Fruit fly (Drosophila melanogaster) whole organism, embryonic: Measurements from ENCODE around the gene Cad89D.
A peak's percentile ranks its signal among the peaks of the same experiment; 100 is the strongest.

Source experiments
- Atf3 ChIP-seq: fragments of 200-800 bp; sonication (Bioruptor generic); optimal IDR thresholded peaks from 3 replicates; lab custom pipeline; 2016; ENCODE audit warnings: missing biosample characterization, missing genetic modification characterization
- CG12659 ChIP-seq: fragments of 200-800 bp; sonication (Bioruptor generic); optimal IDR thresholded peaks from 3 replicates; lab custom pipeline; 2017; ENCODE audit warnings: mild to moderate bottlenecking, missing biosample characterization, missing genetic modification reagents, missing genetic modification characterization
- CG14710 ChIP-seq: fragments of 200-800 bp; sonication (Bioruptor generic); optimal IDR thresholded peaks from 3 replicates; lab custom pipeline; 2019; ENCODE audit warnings: missing biosample characterization, mild to moderate bottlenecking, missing genetic modification characterization, moderate library complexity
- CG14860 ChIP-seq: fragments of 200-800 bp; sonication (Bioruptor generic); IDR thresholded peaks from 3 replicates; pipeline ENCODE4 v1.3.6; 2022; ENCODE audit warnings: missing biosample characterization, missing genetic modification characterization; ENCODE audit not compliant: partially characterized antibody
- CG15514 ChIP-seq: fragments of 200-800 bp; sonication (Bioruptor generic); optimal IDR thresholded peaks from 3 replicates; lab custom pipeline; 2017; ENCODE audit warnings: missing biosample characterization, missing genetic modification characterization, mild to moderate bottlenecking, moderate library complexity, missing genetic modification reagents
- CG1647 ChIP-seq: fragments of 200-800 bp; sonication (Bioruptor generic); optimal IDR thresholded peaks from 3 replicates; lab custom pipeline; 2016; ENCODE audit warnings: missing biosample characterization, missing genetic modification characterization
- CG17568 ChIP-seq: fragments of 200-800 bp; sonication (Bioruptor generic); optimal IDR thresholded peaks from 2 replicates; lab custom pipeline; 2018; ENCODE audit warnings: missing biosample characterization, mild to moderate bottlenecking, missing genetic modification characterization, moderate library complexity
- CG18599 ChIP-seq: fragments of 200-800 bp; sonication (Bioruptor generic); optimal IDR thresholded peaks from 3 replicates; lab custom pipeline; 2017; ENCODE audit warnings: missing biosample characterization, missing genetic modification characterization, mild to moderate bottlenecking, moderate library complexity, missing genetic modification reagents
- CG30403 ChIP-seq: fragments of 200-800 bp; sonication (Bioruptor generic); optimal IDR thresholded peaks from 3 replicates; lab custom pipeline; 2016; ENCODE audit warnings: missing biosample characterization, missing genetic modification characterization
- CG4617 ChIP-seq: fragments of 200-800 bp; sonication (Bioruptor generic); optimal IDR thresholded peaks from 3 replicates; lab custom pipeline; 2016; ENCODE audit warnings: missing biosample characterization, missing genetic modification characterization, borderline replicate concordance
- CG6765 ChIP-seq: fragments of 200-800 bp; sonication (Bioruptor generic); optimal IDR thresholded peaks from 3 replicates; lab custom pipeline; 2017; ENCODE audit warnings: missing biosample characterization, mild to moderate bottlenecking, missing genetic modification characterization
- CG9609 ChIP-seq: fragments of 200-800 bp; sonication (Bioruptor generic); optimal IDR thresholded peaks from 3 replicates; lab custom pipeline; 2016; ENCODE audit warnings: missing biosample characterization, missing genetic modification characterization
- CTCF ChIP-seq: fragments of 200-800 bp; sonication (Bioruptor generic); optimal IDR thresholded peaks from 2 replicates; lab custom pipeline; 2017; ENCODE audit warnings: missing biosample characterization, mild to moderate bottlenecking, missing genetic modification characterization, moderate library complexity
- CoRest ChIP-seq: fragments of 200-800 bp; sonication (Bioruptor generic); optimal IDR thresholded peaks from 3 replicates; lab custom pipeline; 2018; ENCODE audit warnings: missing biosample characterization, mild to moderate bottlenecking, missing genetic modification characterization, moderate library complexity
- Dad ChIP-seq: fragments of 200-800 bp; sonication (Bioruptor generic); optimal IDR thresholded peaks from 3 replicates; lab custom pipeline; 2016; ENCODE audit warnings: missing biosample characterization, missing genetic modification characterization
- Drgx ChIP-seq: fragments of 200-800 bp; sonication (Bioruptor generic); IDR thresholded peaks from 2 replicates; pipeline ENCODE4 v1.3.6; 2022; ENCODE audit warnings: missing biosample characterization, missing genetic modification characterization
- E2f1 ChIP-seq: fragments of 200-800 bp; sonication (Bioruptor generic); IDR thresholded peaks from 2 replicates; pipeline ENCODE4 v1.3.6; 2022; ENCODE audit warnings: missing biosample characterization, missing genetic modification characterization
- E2f2 ChIP-seq: fragments of 200-800 bp; sonication (Bioruptor generic); IDR thresholded peaks from 2 replicates; pipeline ENCODE4 v1.3.6; 2022; ENCODE audit warnings: missing biosample characterization, missing genetic modification characterization
- Ets65A ChIP-seq: fragments of 200-800 bp; sonication (Bioruptor generic); peaks from one replicate; lab custom pipeline; 2016; ENCODE audit warnings: missing biosample characterization, missing genetic modification characterization
- Ets97D ChIP-seq: fragments of 200-800 bp; sonication (Bioruptor generic); optimal IDR thresholded peaks from 3 replicates; lab custom pipeline; 2016; ENCODE audit warnings: missing biosample characterization, missing genetic modification characterization
- Fer3 ChIP-seq: fragments of 200-800 bp; sonication (Bioruptor generic); optimal IDR thresholded peaks from 2 replicates; lab custom pipeline; 2018; ENCODE audit warnings: missing biosample characterization, mild to moderate bottlenecking, missing genetic modification characterization, moderate library complexity
- HLH3B ChIP-seq: fragments of 200-800 bp; sonication (Bioruptor generic); IDR thresholded peaks from 2 replicates; pipeline ENCODE4 v1.3.6; 2022; ENCODE audit warnings: missing biosample characterization, missing genetic modification characterization
- HLH4C ChIP-seq: fragments of 200-800 bp; sonication (Bioruptor generic); IDR thresholded peaks from 3 replicates; pipeline ENCODE4 v1.3.6; 2022; ENCODE audit warnings: missing biosample characterization, missing genetic modification characterization; ENCODE audit not compliant: partially characterized antibody
- HmgD ChIP-seq: fragments of 200-800 bp; sonication (Bioruptor generic); optimal IDR thresholded peaks from 3 replicates; lab custom pipeline; 2016; ENCODE audit warnings: missing biosample characterization, missing genetic modification characterization
- Hsf ChIP-seq: fragments of 200-800 bp; sonication (Bioruptor generic); optimal IDR thresholded peaks from 3 replicates; lab custom pipeline; 2016; ENCODE audit warnings: missing biosample characterization, missing genetic modification characterization
- Kr ChIP-seq: fragments of 200-800 bp; sonication (Bioruptor generic); optimal IDR thresholded peaks from 2 replicates; lab custom pipeline; 2017; ENCODE audit warnings: missing biosample characterization, mild to moderate bottlenecking, missing genetic modification characterization
- MESR4 ChIP-seq: fragments of 200-800 bp; sonication (Bioruptor generic); optimal IDR thresholded peaks from 2 replicates; lab custom pipeline; 2018; ENCODE audit warnings: missing biosample characterization, mild to moderate bottlenecking, missing genetic modification characterization, moderate library complexity
- Med ChIP-seq: fragments of 200-800 bp; sonication (Bioruptor generic); peaks from one replicate; lab custom pipeline; 2016; ENCODE audit warnings: missing biosample characterization, missing genetic modification characterization, mild to moderate bottlenecking, inconsistent platforms, moderate library complexity
- Myb ChIP-seq: fragments of 200-800 bp; sonication (Bioruptor generic); optimal IDR thresholded peaks from 2 replicates; lab custom pipeline; 2016; ENCODE audit warnings: missing biosample characterization, missing genetic modification characterization
- Pdp1 ChIP-seq, 2 experiments: fragments of 200-800 bp; sonication (Bioruptor generic); optimal IDR thresholded peaks; 3 replicates each; lab custom pipeline; 2016; ENCODE audit warnings: missing biosample characterization in 2 of 2, missing genetic modification characterization in 2 of 2, mild to moderate bottlenecking in 1 of 2, moderate library complexity in 1 of 2
- Ptx1 ChIP-seq: fragments of 200-800 bp; sonication (Bioruptor generic); IDR thresholded peaks from 2 replicates; pipeline ENCODE4 v1.3.6; 2022; ENCODE audit warnings: missing biosample characterization, missing genetic modification characterization
- Rfx ChIP-seq: fragments of 200-800 bp; sonication (Bioruptor generic); IDR thresholded peaks from 2 replicates; pipeline ENCODE4 v1.3.6; 2022; ENCODE audit warnings: missing biosample characterization, missing genetic modification characterization
- al ChIP-seq: fragments of 200-800 bp; sonication (Bioruptor generic); IDR thresholded peaks from 2 replicates; pipeline ENCODE4 v1.3.6; 2022; ENCODE audit warnings: missing biosample characterization, missing genetic modification characterization
- dmrt11E ChIP-seq: fragments of 200-800 bp; sonication (Bioruptor generic); optimal IDR thresholded peaks from 3 replicates; lab custom pipeline; 2018; ENCODE audit warnings: missing biosample characterization, mild to moderate bottlenecking, missing genetic modification characterization, moderate library complexity
- emc ChIP-seq: fragments of 200-800 bp; sonication (Bioruptor generic); optimal IDR thresholded peaks from 2 replicates; lab custom pipeline; 2016; ENCODE audit warnings: missing biosample characterization, missing genetic modification characterization
- grn ChIP-seq: fragments of 200-800 bp; sonication (Bioruptor generic); optimal IDR thresholded peaks from 3 replicates; lab custom pipeline; 2017; ENCODE audit warnings: missing biosample characterization, missing genetic modification characterization
- insv ChIP-seq, 2 experiments: fragments of 200-800 bp; sonication (Bioruptor generic); optimal IDR thresholded peaks; 3 replicates each; lab custom pipeline; 2016 to 2018; ENCODE audit warnings: missing biosample characterization in 2 of 2, missing genetic modification characterization in 2 of 2
- maf-S ChIP-seq: fragments of 200-800 bp; sonication (Bioruptor generic); optimal IDR thresholded peaks from 2 replicates; lab custom pipeline; 2016; ENCODE audit warnings: missing biosample characterization, missing genetic modification characterization
- mam ChIP-seq: fragments of 200-800 bp; sonication (Bioruptor generic); optimal IDR thresholded peaks from 3 replicates; lab custom pipeline; 2016; ENCODE audit warnings: missing biosample characterization, missing genetic modification characterization
- mld ChIP-seq: fragments of 200-800 bp; sonication (Bioruptor generic); IDR thresholded peaks from 3 replicates; pipeline ENCODE4 v1.3.6; 2022; ENCODE audit warnings: missing biosample characterization, missing genetic modification characterization; ENCODE audit not compliant: partially characterized antibody
- otp ChIP-seq: fragments of 200-800 bp; sonication (Bioruptor generic); IDR thresholded peaks from 3 replicates; pipeline ENCODE4, ENCODE4 v1.3.6; 2022; ENCODE audit warnings: missing biosample characterization, missing genetic modification characterization
- pfk ChIP-seq: fragments of 200-800 bp; sonication (Bioruptor generic); optimal IDR thresholded peaks from 2 replicates; lab custom pipeline; 2018; ENCODE audit warnings: missing biosample characterization, mild to moderate bottlenecking, missing genetic modification characterization, moderate library complexity
- pum ChIP-seq: fragments of 200-800 bp; sonication (Bioruptor generic); optimal IDR thresholded peaks from 2 replicates; lab custom pipeline; 2016; ENCODE audit warnings: missing biosample characterization, missing genetic modification characterization
- pzg ChIP-seq: fragments of 200-800 bp; sonication (Bioruptor generic); optimal IDR thresholded peaks from 3 replicates; lab custom pipeline; 2018; ENCODE audit warnings: missing biosample characterization, mild to moderate bottlenecking, missing genetic modification characterization, moderate library complexity
- seq ChIP-seq: fragments of 200-800 bp; sonication (Bioruptor generic); IDR thresholded peaks from 2 replicates; pipeline ENCODE4 v1.3.6; 2022; ENCODE audit warnings: missing biosample characterization, missing genetic modification characterization
- sob ChIP-seq: fragments of 200-800 bp; sonication (Bioruptor generic); IDR thresholded peaks from 2 replicates; pipeline ENCODE4 v1.3.6; 2022; ENCODE audit warnings: missing biosample characterization, missing genetic modification characterization
- ssp ChIP-seq: fragments of 200-800 bp; sonication (Bioruptor generic); IDR thresholded peaks from 2 replicates; pipeline ENCODE4 v1.3.6; 2022; ENCODE audit warnings: missing biosample characterization, missing genetic modification characterization
- stwl ChIP-seq: fragments of 200-800 bp; sonication (Bioruptor generic); optimal IDR thresholded peaks from 3 replicates; lab custom pipeline; 2018; ENCODE audit warnings: missing biosample characterization, mild to moderate bottlenecking, missing genetic modification characterization, moderate library complexity
- vfl ChIP-seq: fragments of 200-800 bp; sonication (Bioruptor generic); optimal IDR thresholded peaks from 2 replicates; lab custom pipeline; 2016; ENCODE audit warnings: missing biosample characterization, missing genetic modification characterization
- vnd ChIP-seq: fragments of 200-800 bp; sonication (Bioruptor generic); IDR thresholded peaks from 3 replicates; pipeline ENCODE4 v1.3.6; 2022; ENCODE audit warnings: missing biosample characterization, missing genetic modification characterization; ENCODE audit not compliant: partially characterized antibody

The Cad89D gene

dm6 chr3R:16483877-16484417, 11.3 kb downstream of the Cad89D start, which contains the start of gene Der-2 (continued):
- TF ChIP-seq CG15514 (GFP tag; lab: Kevin White, UChicago) (peak; percentile 66), Ets65A (peak; percentile 67), insv (GFP tag; optimal IDR thresholded peaks at IDR 0.05; lab: Kevin White, UChicago) (no peak), Dad (GFP tag; lab: Kevin White, UChicago) (no peak), E2f2 (peak; percentile 85), CG1647 (GFP tag; lab: Kevin White, UChicago) (no peak), CG14860 (GFP tag; lab: Robert Waterston, UW) (peak; percentile 74), mld (GFP tag; lab: Robert Waterston, UW) (peak; percentile 87)

dm6 chr3R:16482276-16482675, 12.9 kb downstream of the Cad89D start, which contains the start of gene Sdhaf3:
Sdhaf3 (minus strand) TSS chr3R:16482452.
- TF ChIP-seq CoRest (tag; lab: Kevin White, UChicago): no peak
- TF ChIP-seq CG17568 (GFP tag; lab: Kevin White, UChicago): no peak
- TF ChIP-seq CG18599 (GFP tag; lab: Kevin White, UChicago): no peak
- peak; percentile 5 for TF ChIP-seq CG4617 (GFP tag; lab: Kevin White, UChicago)
- no peak for TF ChIP-seq CG6765 (GFP tag; lab: Kevin White, UChicago)
- TF ChIP-seq pfk (GFP tag; lab: Kevin White, UChicago): no peak
- TF ChIP-seq Ptx1 (GFP tag; lab: Robert Waterston, UW): no peak
- TF ChIP-seq Drgx (GFP tag; lab: Robert Waterston, UW): no peak
- no peak for TF ChIP-seq seq (GFP tag; lab: Robert Waterston, UW)
- no peak for TF ChIP-seq Atf3 (GFP tag; lab: Kevin White, UChicago)
- peak; percentile 0 for TF ChIP-seq MESR4 (GFP tag; lab: Kevin White, UChicago)
- peak; percentile 19 for TF ChIP-seq Ets97D (GFP tag; lab: Kevin White, UChicago)
- no peak for TF ChIP-seq emc (GFP tag; lab: Kevin White, UChicago)
- no peak for TF ChIP-seq CG9609 (GFP tag; lab: Kevin White, UChicago)
- TF ChIP-seq vfl (GFP tag; lab: Kevin White, UChicago): peak; percentile 19
- TF ChIP-seq E2f1 (GFP tag; lab: Robert Waterston, UW): no peak
- no peak for TF ChIP-seq Hsf (GFP tag; lab: Kevin White, UChicago)
- no peak for TF ChIP-seq Kr
- TF ChIP-seq Rfx (GFP tag; lab: Robert Waterston, UW): peak; percentile 46; the same call in 1 of the 2 replicates
- TF ChIP-seq grn (GFP tag; lab: Kevin White, UChicago): no peak
- TF ChIP-seq CG12659 (GFP tag; lab: Kevin White, UChicago): peak; percentile 17
- peak; percentile 15 for TF ChIP-seq CG15514 (GFP tag; lab: Kevin White, UChicago)
- peak; percentile 53 for TF ChIP-seq stwl (tag; lab: Kevin White, UChicago)
- no peak for TF ChIP-seq al
- no peak for TF ChIP-seq otp (GFP tag; lab: Robert Waterston, UW)
- TF ChIP-seq HLH4C: no peak
- no peak for TF ChIP-seq CG30403
- peak; percentile 15 for TF ChIP-seq CG14710 (tag; lab: Kevin White, UChicago)
- no peak for TF ChIP-seq ssp (GFP tag; lab: Robert Waterston, UW)
- peak; percentile 25 for TF ChIP-seq Myb (GFP tag; lab: Kevin White, UChicago)
- peak in 1 of 2 experiments; percentile 40 for TF ChIP-seq Pdp1 (GFP tag; optimal IDR thresholded peaks at IDR 0.05; lab: Kevin White, UChicago)
- TF ChIP-seq pum (GFP tag; lab: Kevin White, UChicago): no peak
- TF ChIP-seq vnd (GFP tag; lab: Robert Waterston, UW): no peak
- no peak for TF ChIP-seq HmgD (GFP tag; lab: Kevin White, UChicago)
- no peak for TF ChIP-seq dmrt11E (tag; lab: Kevin White, UChicago)
- TF ChIP-seq maf-S (GFP tag; lab: Kevin White, UChicago): no peak
- no peak for TF ChIP-seq Fer3 (tag; lab: Kevin White, UChicago)
- peak; percentile 28 for TF ChIP-seq CTCF
- TF ChIP-seq Med (GFP tag; lab: Kevin White, UChicago): peak; percentile 78
- no peak for TF ChIP-seq sob (GFP tag; lab: Robert Waterston, UW)
- TF ChIP-seq mam (GFP tag; lab: Kevin White, UChicago): peak; percentile 18
- TF ChIP-seq HLH3B (GFP tag; lab: Robert Waterston, UW): no peak
- TF ChIP-seq pzg: peak; percentile 56
